Worm (Caenorhabditis elegans): ENCODE measurements around the gene K04C2.8.

Gene K04C2.8

ce11 chrIII:6904468-6904867 is 34.4 kb downstream of the K04C2.8 start:
- TF ChIP-seq sma-9 (GFP tag; optimal IDR thresholded peaks at IDR 0.05) (no peak), sma-9 (tag; optimal IDR thresholded peaks at IDR 0.05) (no peak), lsy-2 (tag; optimal IDR thresholded peaks at IDR 0.05) (peak in 1 of 2 experiments; percentile 26)

DNA sequence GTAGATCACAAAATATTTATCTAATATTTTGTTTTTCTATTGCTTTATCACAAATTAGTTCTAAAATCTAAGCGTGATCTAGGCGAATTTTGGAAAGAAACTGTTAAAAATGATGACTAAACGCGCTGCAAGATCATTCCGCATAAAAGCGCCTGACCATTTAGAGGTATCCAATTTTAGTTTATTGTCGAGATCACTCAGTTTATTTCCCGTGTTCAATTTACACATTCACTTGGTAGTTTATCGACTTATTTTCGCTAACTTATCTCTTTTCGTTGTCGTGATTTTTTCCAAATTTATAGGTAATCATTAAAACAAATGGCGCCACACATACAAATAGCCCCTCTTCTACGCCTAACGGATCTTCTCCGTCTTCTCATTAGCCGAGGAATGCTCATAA is 36.3 kb downstream of the K04C2.8 start, which contains the start of gene T07E3.2:
TSS of gene T07E3.2 (plus strand) at position 301 of the 400 bp plus-strand sequence.
- TF ChIP-seq ztf-11 (tag; optimal IDR thresholded peaks at IDR 0.05): no peak
- no peak for TF ChIP-seq lin-13 (GFP tag; optimal IDR thresholded peaks at IDR 0.05)
- TF ChIP-seq fos-1 (tag; optimal IDR thresholded peaks at IDR 0.05): no peak

- TF ChIP-seq ceh-16 (tag; optimal IDR thresholded peaks at IDR 0.05) (no peak), lin-13 (GFP tag; optimal IDR thresholded peaks at IDR 0.05) (no peak), mbf-1 (tag; optimal IDR thresholded peaks at IDR 0.05) (no peak), mdl-1 (tag; optimal IDR thresholded peaks at IDR 0.05) (no peak), ztf-11 (tag; optimal IDR thresholded peaks at IDR 0.05) (no peak), Y55F3AM.14 (GFP tag; optimal IDR thresholded peaks at IDR 0.05) (no peak), ztf-4 (tag; optimal IDR thresholded peaks at IDR 0.05) (no peak), nhr-77 (tag; optimal IDR thresholded peaks at IDR 0.05) (no peak), sma-9 (GFP tag; optimal IDR thresholded peaks at IDR 0.05) (no peak), sma-9 (tag; optimal IDR thresholded peaks at IDR 0.05) (no peak), fos-1 (tag; optimal IDR thresholded peaks at IDR 0.05) (no peak), elt-1 (tag; optimal IDR thresholded peaks at IDR 0.05) (no peak), skn-1 (tag; optimal IDR thresholded peaks at IDR 0.05) (no peak), nhr-21 (tag; optimal IDR thresholded peaks at IDR 0.05) (no peak), lsy-2 (tag; optimal IDR thresholded peaks at IDR 0.05) (no peak), unc-39 (tag; optimal IDR thresholded peaks at IDR 0.05) (no peak), C34F6.9 (tag; optimal IDR thresholded peaks at IDR 0.05) (no peak), nhr-6 (tag; optimal IDR thresholded peaks at IDR 0.05) (no peak), sem-4 (tag; optimal IDR thresholded peaks at IDR 0.05) (no peak), nhr-237 (tag; optimal IDR thresholded peaks at IDR 0.05) (no peak), crh-2 (tag; optimal IDR thresholded peaks at IDR 0.05) (no peak)
Measured at ce11 chrIII:6912381-6912780, 42.3 kb downstream of the K04C2.8 start, which contains the start of gene pdf-1. Gene pdf-1, minus strand, starts transcription at chrIII:6912481.

- TF ChIP-seq lsy-2 (tag; optimal IDR thresholded peaks at IDR 0.05) (peak in 1 of 2 experiments; percentile 2), ztf-11 (tag; optimal IDR thresholded peaks at IDR 0.05) (no peak)
Measured at ce11 chrIII:6914840-6915239, 44.7 kb downstream of the K04C2.8 start.
